Fruit fly (Drosophila melanogaster) whole organism, prepupa: ENCODE results near the gene CG32971.

Source experiments
- CG16779 ChIP-seq: fragments of 200-800 bp; sonication (Bioruptor generic); optimal IDR thresholded peaks from 3 replicates; lab custom pipeline; 2017; ENCODE audit warnings: missing biosample characterization, mild to moderate bottlenecking, missing genetic modification characterization
- CG31627 ChIP-seq: fragments of 200-800 bp; sonication (Bioruptor generic); optimal IDR thresholded peaks from 3 replicates; lab custom pipeline; 2016; ENCODE audit warnings: missing biosample characterization, missing genetic modification characterization
- CG7368 ChIP-seq: fragments of 200-800 bp; sonication (Bioruptor generic); optimal IDR thresholded peaks from 3 replicates; lab custom pipeline; 2016; ENCODE audit warnings: missing biosample characterization, missing genetic modification characterization
- Lpt ChIP-seq: fragments of 200-800 bp; sonication (Bioruptor generic); optimal IDR thresholded peaks from 3 replicates; lab custom pipeline; 2016; ENCODE audit warnings: missing biosample characterization, missing genetic modification characterization
- Met ChIP-seq: fragments of 200-800 bp; sonication (Bioruptor generic); optimal IDR thresholded peaks from 3 replicates; lab custom pipeline; 2016; ENCODE audit warnings: missing biosample characterization, missing genetic modification characterization
- Sox102F ChIP-seq: fragments of 200-800 bp; sonication (Bioruptor generic); optimal IDR thresholded peaks from 2 replicates; lab custom pipeline; 2016; ENCODE audit warnings: missing biosample characterization, mild to moderate bottlenecking, missing genetic modification characterization
- dac ChIP-seq: fragments of 200-800 bp; sonication (Bioruptor generic); optimal IDR thresholded peaks from 2 replicates; lab custom pipeline; 2017; ENCODE audit warnings: missing biosample characterization, mild to moderate bottlenecking, missing genetic modification characterization
- fd59A ChIP-seq: fragments of 200-800 bp; sonication (Bioruptor generic); optimal IDR thresholded peaks from 2 replicates; lab custom pipeline; 2017; ENCODE audit warnings: missing biosample characterization, mild to moderate bottlenecking, missing genetic modification characterization, missing genetic modification reagents
- vri ChIP-seq: fragments of 200-800 bp; sonication (Bioruptor generic); optimal IDR thresholded peaks from 3 replicates; lab custom pipeline; 2016; ENCODE audit warnings: missing biosample characterization, mild to moderate bottlenecking, missing genetic modification characterization

DNA sequence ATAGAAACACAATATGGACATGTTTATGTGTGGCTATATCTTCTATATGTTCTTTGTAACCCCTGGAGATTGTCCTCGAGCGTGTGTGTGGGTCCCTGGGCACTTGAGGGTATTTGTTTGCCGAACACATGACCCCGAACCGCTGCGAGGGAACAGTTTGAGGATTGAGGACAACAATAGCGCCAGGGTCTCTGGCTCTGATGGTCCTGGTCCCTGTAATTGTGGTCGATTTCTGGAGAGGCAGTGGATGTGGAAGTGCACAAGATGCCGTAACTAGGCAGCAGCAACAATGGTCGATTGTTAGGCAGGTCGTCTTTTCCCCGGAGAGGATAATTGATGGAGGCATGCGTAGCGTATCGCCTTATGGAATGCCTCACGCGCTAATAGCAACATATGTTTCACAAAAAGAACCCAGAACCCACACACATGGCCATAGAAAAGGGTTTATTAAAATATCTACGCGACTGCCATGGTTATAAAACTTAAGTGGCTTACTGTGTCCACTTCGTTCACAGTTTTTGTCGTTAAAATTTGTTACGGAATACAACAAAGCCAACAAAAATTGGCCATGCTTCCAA, 9.5 kb upstream of the CG32971 start:
- TF ChIP-seq CG31627 (GFP tag; lab: Kevin White, UChicago) (no peak), dac (no peak), vri (GFP tag; lab: Kevin White, UChicago) (no peak), Met (no peak), fd59A (GFP tag; lab: Kevin White, UChicago) (no peak), Sox102F (no peak), CG16779 (tag; lab: Kevin White, UChicago) (no peak), Lpt (GFP tag; lab: Kevin White, UChicago) (no peak), CG7368 (GFP tag; lab: Kevin White, UChicago) (no peak)
